Worm (Caenorhabditis elegans) whole organism, early embryonic: Measurements from ENCODE around the gene K08C7.1.

Experiments
- ama-1 ChIP-seq: fragments of 150-350 bp; optimal IDR thresholded peaks from 2 replicates; lab custom pipeline; 2014
- ets-7 ChIP-seq: sonication (generic microtip); optimal IDR thresholded peaks from 2 replicates; lab custom pipeline; 2016; ENCODE audit warnings: missing genotype, missing genetic modification characterization, missing compliant biosample characterization
- hmbx-1 ChIP-seq: sonication (generic microtip); optimal IDR thresholded peaks from 2 replicates; lab custom pipeline; 2016; ENCODE audit warnings: mild to moderate bottlenecking, missing genetic modification characterization, missing compliant biosample characterization
- tbx-11 ChIP-seq: fragments of 200-800 bp; sonication (Bioruptor generic); IDR thresholded peaks from 2 replicates; pipeline ENCODE4 v1.3.6; 2022; ENCODE audit warnings: missing genetic modification characterization, missing compliant biosample characterization
- tbx-37 ChIP-seq: fragments of 200-800 bp; sonication (Bioruptor generic); conservative IDR thresholded peaks from 2 replicates; pipeline ENCODE4 v1.3.6; 2022; ENCODE audit warnings: missing genetic modification reagents, missing genetic modification characterization, missing compliant biosample characterization

- no peak for TF ChIP-seq ets-7 (tag; lab: Kevin White, UChicago)
- TF ChIP-seq hmbx-1 (tag; lab: Kevin White, UChicago): no peak
- TF ChIP-seq ama-1 (lab: Kevin White, UChicago): no peak
- no peak for TF ChIP-seq tbx-11 (GFP tag; lab: Robert Waterston, UW)
- TF ChIP-seq tbx-37: no peak
Measured at ce11 chrIV:10664134-10664533, 7.5 kb downstream of the K08C7.1 start, which contains the start of gene K08C7.7.
